Worm (Caenorhabditis elegans) whole organism, L2 larva: ENCODE results near the gene Y41E3.8.

Experiments used
- aly-2 ChIP-seq: fragments of 150-350 bp; optimal IDR thresholded peaks from 2 replicates; lab custom pipeline; 2014; ENCODE audit warnings: missing biosample characterization, missing genetic modification characterization
- ceh-82 ChIP-seq: fragments of 150-350 bp; optimal IDR thresholded peaks from 2 replicates; lab custom pipeline; 2014; ENCODE audit warnings: missing biosample characterization, missing genetic modification characterization
- fos-1 ChIP-seq: fragments of 150-350 bp; optimal IDR thresholded peaks from 2 replicates; lab custom pipeline; 2014; ENCODE audit warnings: missing biosample characterization, missing genetic modification characterization
- lin-39 ChIP-seq: fragments of 150-350 bp; optimal IDR thresholded peaks from 2 replicates; lab custom pipeline; 2014; ENCODE audit warnings: missing biosample characterization, missing genetic modification reagents, missing genetic modification characterization
- lsy-2 ChIP-seq, 2 experiments: fragments of 150-350 bp in 1 of 2; sonication (generic microtip) in 1 of 2; optimal IDR thresholded peaks; 2 replicates each; lab custom pipeline; 2014 to 2017; ENCODE audit warnings: missing biosample characterization in 2 of 2, missing genetic modification characterization in 2 of 2
- mdl-1 ChIP-seq, 2 experiments: fragments of 150-350 bp in 1 of 2; sonication (generic microtip) in 1 of 2; optimal IDR thresholded peaks; 2 replicates each; lab custom pipeline; 2017; ENCODE audit warnings: missing biosample characterization in 2 of 2, missing genetic modification characterization in 2 of 2
- nhr-237 ChIP-seq: fragments of 150-350 bp; optimal IDR thresholded peaks from 2 replicates; lab custom pipeline; 2014; ENCODE audit warnings: missing biosample characterization, missing genetic modification characterization
- nhr-25 ChIP-seq: fragments of 150-350 bp; sonication (generic microtip); optimal IDR thresholded peaks from 3 replicates; lab custom pipeline; 2014; ENCODE audit warnings: missing biosample characterization, missing genetic modification characterization
- skn-1 ChIP-seq: sonication (generic microtip); optimal IDR thresholded peaks from 2 replicates; lab custom pipeline; 2017; ENCODE audit warnings: missing biosample characterization, missing genetic modification characterization

ce11 chrIV:15051045-15051444 is 22.3 kb upstream of the Y41E3.8 start:
- TF ChIP-seq lsy-2 (tag; optimal IDR thresholded peaks at IDR 0.05; lab: Kevin White, UChicago) = no peak
- no peak for TF ChIP-seq nhr-237 (tag; lab: Kevin White, UChicago)
- no peak for TF ChIP-seq lin-39 (tag; lab: Kevin White, UChicago)
- TF ChIP-seq aly-2 (tag; lab: Kevin White, UChicago) = no peak
- no peak for TF ChIP-seq skn-1
- no peak for TF ChIP-seq fos-1 (tag; lab: Kevin White, UChicago)
- TF ChIP-seq mdl-1 (tag; optimal IDR thresholded peaks at IDR 0.05; lab: Kevin White, UChicago) = no peak
- no peak for TF ChIP-seq nhr-25
- no peak for TF ChIP-seq ceh-82 (tag; lab: Kevin White, UChicago)
